Fruit fly (Drosophila melanogaster) whole organism, pupa: ENCODE results near the gene Mlp84B.

Source experiments
- CG10348 ChIP-seq: fragments of 200-800 bp; sonication (Bioruptor generic); IDR thresholded peaks from 2 replicates; pipeline ENCODE4 v1.3.6; 2022; ENCODE audit warnings: missing biosample characterization, missing genetic modification characterization
- CG12605 ChIP-seq: fragments of 200-800 bp; sonication (Bioruptor generic); IDR thresholded peaks from 2 replicates; pipeline ENCODE4 v1.3.6; 2022; ENCODE audit warnings: missing biosample characterization, missing genetic modification characterization
- CG32121 ChIP-seq: fragments of 200-800 bp; sonication (Bioruptor generic); IDR thresholded peaks from 2 replicates; pipeline ENCODE4 v1.3.6; 2022; ENCODE audit warnings: missing biosample characterization, missing genetic modification characterization
- CG9948 ChIP-seq: fragments of 200-800 bp; sonication (Bioruptor generic); optimal IDR thresholded peaks from 2 replicates; lab custom pipeline; 2018; ENCODE audit warnings: missing biosample characterization, mild to moderate bottlenecking, missing genetic modification characterization, moderate library complexity
- EcR ChIP-seq: fragments of 200-800 bp; sonication (Bioruptor generic); optimal IDR thresholded peaks from 3 replicates; lab custom pipeline; 2019; ENCODE audit warnings: missing biosample characterization, missing genetic modification characterization, mild to moderate bottlenecking, moderate library complexity, missing genetic modification reagents
- Ets98B ChIP-seq: fragments of 200-800 bp; sonication (Bioruptor generic); IDR thresholded peaks from 2 replicates; pipeline ENCODE4 v1.3.6; 2022; ENCODE audit warnings: missing biosample characterization, missing genetic modification characterization
- fd96Ca ChIP-seq: fragments of 200-800 bp; sonication (Bioruptor generic); IDR thresholded peaks from 3 replicates; pipeline ENCODE4 v1.3.6; 2022; ENCODE audit warnings: missing biosample characterization, missing genetic modification characterization

DNA sequence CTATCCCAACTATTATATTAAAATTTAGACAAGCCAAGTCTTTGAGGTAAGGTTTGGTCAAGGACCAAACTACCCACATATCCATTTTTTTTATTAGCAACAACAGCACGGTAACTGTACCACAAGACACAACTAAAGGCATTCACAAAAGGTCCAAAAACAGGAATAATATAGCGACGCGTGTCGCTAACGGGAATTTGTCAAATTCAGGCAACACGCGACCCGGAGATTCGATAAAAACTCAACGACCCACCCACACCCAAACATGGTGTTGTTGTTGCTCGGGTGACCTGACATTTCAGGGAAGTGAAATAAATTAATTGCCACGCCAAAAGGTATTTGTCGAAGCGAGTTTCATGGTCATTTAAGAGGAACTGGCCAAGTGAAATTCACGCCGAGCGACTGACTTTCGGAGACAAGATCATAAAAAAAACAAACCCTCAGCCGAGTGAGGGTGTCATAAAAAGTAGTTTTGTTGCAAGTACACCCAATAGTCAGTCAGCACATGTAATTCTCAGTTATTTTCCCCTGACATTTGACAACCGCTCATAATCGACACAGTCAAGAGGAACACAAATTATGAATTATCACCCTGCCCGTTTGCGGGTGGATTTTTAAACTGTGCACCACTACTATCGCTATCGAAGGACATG is 6.2 kb downstream of the Mlp84B start:
- TF ChIP-seq fd96Ca (GFP tag; lab: Robert Waterston, UW): no peak
- TF ChIP-seq Ets98B (GFP tag; lab: Robert Waterston, UW): no peak
- TF ChIP-seq EcR: no peak
- no peak for TF ChIP-seq CG32121 (GFP tag; lab: Robert Waterston, UW)
- TF ChIP-seq CG12605 (GFP tag; lab: Robert Waterston, UW): no peak
- no peak for TF ChIP-seq CG9948
- no peak for TF ChIP-seq CG10348 (GFP tag; lab: Robert Waterston, UW)
